Fruit fly (Drosophila melanogaster): ENCODE results near the gene Raf.

Raf gene

DNA sequence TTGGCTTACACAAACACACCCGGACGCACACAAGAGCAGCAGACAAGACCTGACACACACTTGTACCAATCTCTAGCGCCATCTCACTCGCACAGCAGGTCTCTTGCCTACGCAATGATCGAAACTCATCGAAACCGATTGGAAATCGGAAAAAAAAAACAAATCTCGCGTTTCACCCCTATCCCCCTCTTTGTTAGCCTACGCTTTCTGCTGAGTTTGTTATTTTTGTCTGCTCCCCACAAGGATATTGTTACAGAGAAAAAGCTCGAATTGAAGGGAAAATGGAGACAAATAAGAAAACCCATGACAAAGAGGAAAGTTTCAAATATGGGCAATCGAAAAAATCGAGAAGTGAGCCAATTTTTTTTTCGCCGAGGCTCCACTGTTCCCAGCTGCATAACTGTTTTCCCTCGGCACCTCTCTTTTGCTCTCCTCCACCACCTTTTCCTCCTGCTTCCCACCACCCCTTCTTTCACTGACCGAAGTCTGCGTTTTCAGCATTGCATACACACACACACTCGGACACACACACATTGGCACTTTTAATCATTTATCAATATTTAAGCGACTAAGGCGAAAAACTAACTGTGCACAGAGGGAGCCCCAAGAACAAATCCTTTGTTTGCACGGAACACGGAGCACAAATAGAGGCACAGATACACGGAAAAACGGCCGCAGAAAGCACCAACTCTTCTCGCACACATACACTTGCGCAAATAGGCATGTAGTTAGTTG is 25.3 kb upstream of the Raf start (continued):
- TF ChIP-seq CG10979 (tag; optimal IDR thresholded peaks at IDR 0.05) = no peak
- TF ChIP-seq Bgb (GFP tag; IDR thresholded peaks at IDR 0.05; ENCODE audit: partially characterized antibody) = peak; percentile 15; the same call in 1 of the 2 replicates
- no peak for TF ChIP-seq Nf-YA (GFP tag; IDR thresholded peaks at IDR 0.05)
- TF ChIP-seq CG30403 (GFP tag; optimal IDR thresholded peaks at IDR 0.05) = peak; percentile 3
- no peak for TF ChIP-seq MBD-R2 (GFP tag; IDR thresholded peaks at IDR 0.05)
- TF ChIP-seq CG1233 (GFP tag; optimal IDR thresholded peaks at IDR 0.05) = no peak
- TF ChIP-seq tna (GFP tag; IDR thresholded peaks at IDR 0.05; ENCODE audit: partially characterized antibody) = no peak
- peak; percentile 8 for TF ChIP-seq YL-1 (GFP tag; optimal IDR thresholded peaks at IDR 0.05)
- TF ChIP-seq CG32767 (GFP tag; IDR thresholded peaks at IDR 0.05) = 0 out of 2 replicates have a peak, but pooled peaks have one; percentile 8
- TF ChIP-seq corto (GFP tag; optimal IDR thresholded peaks at IDR 0.05) = no peak
- TF ChIP-seq CG43689 (GFP tag; IDR thresholded peaks at IDR 0.05) = 0 out of 2 replicates have a peak, but pooled peaks have one; percentile 14
- no peak for TF ChIP-seq CkIIα-i1 (GFP tag; IDR thresholded peaks at IDR 0.05)
- no peak for TF ChIP-seq p53 (GFP tag; optimal IDR thresholded peaks at IDR 0.05)
- TF ChIP-seq yki (optimal IDR thresholded peaks at IDR 0.05) = no peak
- no peak for TF ChIP-seq pzg (GFP tag; optimal IDR thresholded peaks at IDR 0.05)
- TF ChIP-seq Dref (GFP tag; IDR thresholded peaks at IDR 0.05) = peak; percentile 57
- TF ChIP-seq CG4328 (GFP tag; optimal IDR thresholded peaks at IDR 0.05) = no peak
- no peak for TF ChIP-seq cas (GFP tag; IDR thresholded peaks at IDR 0.05)
- no peak for TF ChIP-seq bcd (GFP tag; optimal IDR thresholded peaks at IDR 0.05)
- no peak for TF ChIP-seq CG12942 (GFP tag; optimal IDR thresholded peaks at IDR 0.05)
- no peak for TF ChIP-seq CG9876 (GFP tag; optimal IDR thresholded peaks at IDR 0.05)
- TF ChIP-seq CG15479 (GFP tag; optimal IDR thresholded peaks at IDR 0.05) = no peak
- TF ChIP-seq row (GFP tag; IDR thresholded peaks at IDR 0.05) = peak; percentile 17; the same call in 1 of the 3 replicates
- no peak for TF ChIP-seq D19A (tag; optimal IDR thresholded peaks at IDR 0.05)
- TF ChIP-seq E2f1 (GFP tag; IDR thresholded peaks at IDR 0.05) = no peak
- TF ChIP-seq nom (GFP tag; optimal IDR thresholded peaks at IDR 0.05) = peak; percentile 49
- no peak for TF ChIP-seq CG1602 (GFP tag; optimal IDR thresholded peaks at IDR 0.05)
- TF ChIP-seq Pdp1 (GFP tag; optimal IDR thresholded peaks at IDR 0.05) = peak in 1 of 2 experiments; percentile 59
- TF ChIP-seq CG6854 (GFP tag; optimal IDR thresholded peaks at IDR 0.05) = no peak
- TF ChIP-seq nmo (GFP tag; optimal IDR thresholded peaks at IDR 0.05) = no peak
- peak; percentile 12 for TF ChIP-seq B-H2 (GFP tag; optimal IDR thresholded peaks at IDR 0.05)
- TF ChIP-seq CG13775 (GFP tag; optimal IDR thresholded peaks at IDR 0.05) = no peak

DNA sequence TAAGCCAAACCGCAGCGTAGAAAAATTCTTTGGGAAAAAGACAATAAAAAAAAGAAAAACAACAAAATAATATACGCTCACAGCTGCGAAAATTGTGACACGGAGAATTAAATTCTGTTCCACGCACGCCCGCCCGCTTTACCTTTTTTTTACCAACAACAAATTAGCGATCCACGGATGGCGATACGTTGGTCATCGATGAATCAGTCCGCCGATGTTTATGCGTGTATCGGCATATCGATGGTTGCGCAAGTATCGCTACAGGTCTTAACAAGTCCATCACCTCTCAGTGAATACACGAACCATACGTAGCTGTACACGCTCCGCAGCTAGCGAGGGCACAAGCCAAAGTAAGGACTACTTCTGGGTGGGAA is 24.7 kb upstream of the Raf start, which contains the start of gene CG2924:
TSS of gene CG2924 (minus strand) at position 205 of the 374 bp plus-strand sequence.
- TF ChIP-seq Myb (GFP tag; optimal IDR thresholded peaks at IDR 0.05) (peak; percentile 70), C15 (GFP tag; IDR thresholded peaks at IDR 0.05) (no peak), CG3065 (GFP tag; optimal IDR thresholded peaks at IDR 0.05) (no peak), gsb (GFP tag; IDR thresholded peaks at IDR 0.05) (no peak), Optix (GFP tag; IDR thresholded peaks at IDR 0.05) (no peak), chif (GFP tag; optimal IDR thresholded peaks at IDR 0.05) (peak in 1 of 2 experiments; percentile 48), shn (GFP tag; optimal IDR thresholded peaks at IDR 0.05) (peak; percentile 45), unc-4 (GFP tag; IDR thresholded peaks at IDR 0.05; ENCODE audit: partially characterized antibody) (peak; percentile 99), tio (GFP tag; optimal IDR thresholded peaks at IDR 0.05) (no peak), CG16863 (GFP tag; optimal IDR thresholded peaks at IDR 0.05) (peak; percentile 43), CG16779 (GFP tag; IDR thresholded peaks at IDR 0.05) (0 out of 2 replicates have a peak, but pooled peaks have one; percentile 37), CG1832 (GFP tag; optimal IDR thresholded peaks at IDR 0.05) (no peak), CG33557 (GFP tag; optimal IDR thresholded peaks at IDR 0.05) (no peak), CG3163 (GFP tag; optimal IDR thresholded peaks at IDR 0.05) (peak; percentile 54), fd96Cb (tag; optimal IDR thresholded peaks at IDR 0.05) (no peak), MTF-1 (GFP tag; optimal IDR thresholded peaks at IDR 0.05; ENCODE audit: borderline replicate concordance) (no peak), abd-A (tag; optimal IDR thresholded peaks at IDR 0.05) (no peak), Vsx1 (GFP tag; optimal IDR thresholded peaks at IDR 0.05) (no peak), lab (GFP tag; optimal IDR thresholded peaks at IDR 0.05) (peak; percentile 68)
